Fruit fly (Drosophila melanogaster): Measurements from ENCODE around the gene Alp1.

Gene Alp1

DNA sequence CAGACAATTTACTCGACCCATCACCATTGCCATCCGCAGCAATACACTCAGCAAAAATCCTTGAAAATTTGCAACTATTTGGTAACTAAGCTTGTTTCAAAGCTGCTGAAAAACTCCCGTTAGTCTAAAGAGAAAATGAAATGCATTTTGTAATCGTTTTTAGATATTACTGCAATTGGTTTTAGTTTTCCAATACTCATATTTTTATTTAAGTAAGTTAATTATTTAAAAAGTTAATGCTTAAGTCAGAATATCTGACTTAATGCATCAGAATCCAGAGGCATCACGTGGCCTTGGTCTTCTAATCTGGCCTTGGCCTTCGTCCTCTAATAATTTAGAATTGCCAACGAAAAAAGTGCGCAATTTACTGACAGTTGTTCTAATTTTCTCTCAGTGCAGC is 18.2 kb upstream of the Alp1 start (continued):
- TF ChIP-seq dmrt11E (tag; optimal IDR thresholded peaks at IDR 0.05) = peak; percentile 70
- no peak for TF ChIP-seq ash1 (GFP tag; optimal IDR thresholded peaks at IDR 0.05)
- TF ChIP-seq fd96Cb (tag; optimal IDR thresholded peaks at IDR 0.05) = peak; percentile 18
- peak; percentile 59 for TF ChIP-seq CG2712 (tag; optimal IDR thresholded peaks at IDR 0.05)
- no peak for TF ChIP-seq klu (GFP tag; IDR thresholded peaks at IDR 0.05)
- no peak for TF ChIP-seq btn (GFP tag; optimal IDR thresholded peaks at IDR 0.05)
- no peak for TF ChIP-seq knrl (GFP tag; IDR thresholded peaks at IDR 0.05; ENCODE audit: partially characterized antibody)
- TF ChIP-seq CG4424 (GFP tag; optimal IDR thresholded peaks at IDR 0.05) = peak; percentile 20
- no peak for TF ChIP-seq D (optimal IDR thresholded peaks at IDR 0.05)
- TF ChIP-seq D (GFP tag; optimal IDR thresholded peaks at IDR 0.05) = peak; percentile 59
- TF ChIP-seq Sox100B (GFP tag; optimal IDR thresholded peaks at IDR 0.05) = peak; percentile 42
- TF ChIP-seq lola (GFP tag; optimal IDR thresholded peaks at IDR 0.05) = peak in 1 of 3 experiments; percentile 75
- peak; percentile 64 for TF ChIP-seq nmo (GFP tag; optimal IDR thresholded peaks at IDR 0.05)
- TF ChIP-seq so (GFP tag; IDR thresholded peaks at IDR 0.05) = no peak
- TF ChIP-seq CG4282 (GFP tag; optimal IDR thresholded peaks at IDR 0.05) = no peak
- TF ChIP-seq CG17912 (GFP tag; optimal IDR thresholded peaks at IDR 0.05) = no peak
- TF ChIP-seq abd-A (tag; optimal IDR thresholded peaks at IDR 0.05) = no peak
- TF ChIP-seq sc (optimal IDR thresholded peaks at IDR 0.05) = no peak
- peak; percentile 43 for TF ChIP-seq sc (GFP tag; optimal IDR thresholded peaks at IDR 0.05)
- TF ChIP-seq phol (tag; optimal IDR thresholded peaks at IDR 0.05) = peak; percentile 58
- no peak for TF ChIP-seq Doc3 (GFP tag; IDR thresholded peaks at IDR 0.05; ENCODE audit: partially characterized antibody)
- TF ChIP-seq CG2120 (GFP tag; optimal IDR thresholded peaks at IDR 0.05) = no peak
- TF ChIP-seq cato (GFP tag; optimal IDR thresholded peaks at IDR 0.05; ENCODE audit: borderline replicate concordance) = peak; percentile 27
- no peak for TF ChIP-seq CG8765 (GFP tag; IDR thresholded peaks at IDR 0.05)

DNA sequence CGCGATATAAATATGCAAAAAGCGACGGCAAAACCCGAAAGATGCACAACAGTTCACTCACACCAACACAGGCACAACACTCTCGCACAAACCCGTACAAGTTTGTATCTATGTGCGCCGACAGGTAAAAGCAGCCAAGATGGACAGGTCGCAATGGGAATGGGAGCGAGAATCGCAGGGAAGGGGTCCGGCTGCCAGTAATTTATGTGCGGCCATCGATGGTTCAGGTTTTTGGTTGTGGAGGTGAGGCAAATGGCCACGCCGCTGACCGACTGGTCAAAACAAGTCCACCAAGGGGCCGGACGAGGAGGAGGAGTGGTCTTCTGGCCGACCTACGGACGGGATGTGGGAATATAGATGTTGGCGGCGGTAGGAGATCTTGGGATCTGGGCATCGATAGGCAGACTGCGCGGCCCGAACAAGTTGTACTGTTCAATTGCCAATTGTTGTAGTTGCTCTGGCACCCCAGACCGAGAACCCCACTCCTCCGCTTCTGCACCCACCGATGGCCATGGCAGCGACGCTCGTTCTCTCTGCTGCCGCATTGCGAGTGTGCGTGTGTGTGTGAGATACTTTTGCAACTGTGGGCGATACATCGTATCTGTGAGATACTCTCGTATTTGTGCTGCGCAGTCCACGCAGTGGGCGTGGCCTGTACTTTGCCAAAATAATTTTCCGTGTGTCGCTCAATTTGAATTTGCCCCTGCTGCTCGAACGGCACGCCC is 15.7 kb upstream of the Alp1 start:
- no peak for TF ChIP-seq CG2889 (GFP tag; IDR thresholded peaks at IDR 0.05)
- no peak for TF ChIP-seq az2 (GFP tag; optimal IDR thresholded peaks at IDR 0.05)
- TF ChIP-seq kni (GFP tag; optimal IDR thresholded peaks at IDR 0.05) = peak; percentile 23
- TF ChIP-seq vvl (GFP tag; IDR thresholded peaks at IDR 0.05) = peak; percentile 77
- TF ChIP-seq bigmax (GFP tag; optimal IDR thresholded peaks at IDR 0.05) = no peak
- TF ChIP-seq chinmo (GFP tag; IDR thresholded peaks at IDR 0.05; ENCODE audit: partially characterized antibody) = 0 out of 4 replicates have a peak, but pooled peaks have one; percentile 27
- peak; percentile 50 for TF ChIP-seq sens (GFP tag)
- TF ChIP-seq Blimp-1 (GFP tag; optimal IDR thresholded peaks at IDR 0.05) = no peak
- TF ChIP-seq Nf-YC (tag; optimal IDR thresholded peaks at IDR 0.05) = peak; percentile 93
- no peak for TF ChIP-seq Antp (GFP tag; optimal IDR thresholded peaks at IDR 0.05)
- no peak for TF ChIP-seq CG6813 (GFP tag; optimal IDR thresholded peaks at IDR 0.05)
- no peak for TF ChIP-seq zfh2 (GFP tag; optimal IDR thresholded peaks at IDR 0.05)
- 0 out of 3 replicates have a peak, but pooled peaks have one; percentile 12 for TF ChIP-seq CG11560 (tag; IDR thresholded peaks at IDR 0.05)
- TF ChIP-seq CG3407 (GFP tag; optimal IDR thresholded peaks at IDR 0.05) = no peak
- peak; percentile 39 for TF ChIP-seq Jarid2 (GFP tag; optimal IDR thresholded peaks at IDR 0.05)
- 0 out of 3 replicates have a peak, but pooled peaks have one; percentile 5 for TF ChIP-seq CG6791 (GFP tag; IDR thresholded peaks at IDR 0.05; ENCODE audit: partially characterized antibody)
- TF ChIP-seq CG17829 (tag; optimal IDR thresholded peaks at IDR 0.05) = no peak
- TF ChIP-seq CG8290 (GFP tag; optimal IDR thresholded peaks at IDR 0.05) = no peak
- TF ChIP-seq CG8290 (tag; optimal IDR thresholded peaks at IDR 0.05) = no peak
- TF ChIP-seq CG10959 (GFP tag; IDR thresholded peaks at IDR 0.05) = no peak
- peak; percentile 48 for TF ChIP-seq ewg (GFP tag; optimal IDR thresholded peaks at IDR 0.05)
- no peak for TF ChIP-seq pfk (GFP tag; optimal IDR thresholded peaks at IDR 0.05)
- peak; percentile 8; the same call in 1 of the 2 replicates for TF ChIP-seq CG17328 (GFP tag; IDR thresholded peaks at IDR 0.05)
- TF ChIP-seq Opbp (GFP tag; IDR thresholded peaks at IDR 0.05; ENCODE audit: partially characterized antibody) = no peak
- no peak for TF ChIP-seq Hmr (GFP tag; optimal IDR thresholded peaks at IDR 0.05)
- peak; percentile 70 for TF ChIP-seq Med (GFP tag)

Measured in whole organism, embryonic.